Worm (Caenorhabditis elegans) whole organism, late embryonic: ENCODE data around the gene srbc-3.

ENCODE experiments used
- F13H6.1 ChIP-seq: sonication (generic microtip); optimal IDR thresholded peaks from 2 replicates; lab custom pipeline; 2016; ENCODE audit warnings: missing genetic modification characterization, missing compliant biosample characterization
- K02D7.2 ChIP-seq: sonication (generic microtip); optimal IDR thresholded peaks from 2 replicates; lab custom pipeline; 2017; ENCODE audit warnings: mild to moderate bottlenecking, missing genetic modification characterization, missing compliant biosample characterization
- K09A11.1 ChIP-seq: sonication (generic microtip); optimal IDR thresholded peaks from 2 replicates; lab custom pipeline; 2017; ENCODE audit warnings: antibody characterized with exemption, mild to moderate bottlenecking, missing genetic modification characterization, missing compliant biosample characterization; ENCODE audit not compliant: insufficient read depth
- T23F11.4 ChIP-seq: fragments of 200-800 bp; sonication (Bioruptor generic); optimal IDR thresholded peaks from 2 replicates; lab custom pipeline; 2018; ENCODE audit warnings: mild to moderate bottlenecking, missing genetic modification characterization, missing compliant biosample characterization
- ceh-19 ChIP-seq: fragments of 200-800 bp; sonication (Bioruptor generic); optimal IDR thresholded peaks from 2 replicates; lab custom pipeline; 2018; ENCODE audit warnings: mild to moderate bottlenecking, missing genetic modification characterization, missing compliant biosample characterization
- ceh-2 ChIP-seq: sonication (generic microtip); optimal IDR thresholded peaks from 2 replicates; lab custom pipeline; 2016; ENCODE audit warnings: missing genotype, missing genetic modification characterization, missing compliant biosample characterization
- ceh-24 ChIP-seq: sonication (generic microtip); optimal IDR thresholded peaks from 2 replicates; lab custom pipeline; 2016; ENCODE audit warnings: mild to moderate bottlenecking, missing genetic modification characterization, missing compliant biosample characterization
- ceh-31 ChIP-seq: sonication (generic microtip); optimal IDR thresholded peaks from 2 replicates; lab custom pipeline; 2016; ENCODE audit warnings: missing genetic modification characterization, missing compliant biosample characterization
- ceh-34 ChIP-seq: sonication (generic microtip); optimal IDR thresholded peaks from 2 replicates; lab custom pipeline; 2016; ENCODE audit warnings: mild to moderate bottlenecking, missing genetic modification characterization, missing compliant biosample characterization
- ceh-45 ChIP-seq: fragments of 200-800 bp; sonication (Bioruptor generic); IDR thresholded peaks from 2 replicates; pipeline ENCODE4 v1.3.6; 2022; ENCODE audit warnings: missing genetic modification reagents, missing genetic modification characterization, missing compliant biosample characterization
- ceh-48 ChIP-seq: sonication (generic microtip); optimal IDR thresholded peaks from 2 replicates; lab custom pipeline; 2016; ENCODE audit warnings: missing genetic modification characterization, inconsistent platforms, missing compliant biosample characterization
- ceh-6 ChIP-seq: fragments of 200-800 bp; sonication (Bioruptor generic); optimal IDR thresholded peaks from 2 replicates; lab custom pipeline; 2018; ENCODE audit warnings: mild to moderate bottlenecking, missing genetic modification characterization, missing compliant biosample characterization
- dmd-4 ChIP-seq: sonication (generic microtip); optimal IDR thresholded peaks from 2 replicates; lab custom pipeline; 2016; ENCODE audit warnings: borderline replicate concordance, missing genetic modification characterization, missing compliant biosample characterization
- elt-4 ChIP-seq: sonication (generic microtip); optimal IDR thresholded peaks from 2 replicates; lab custom pipeline; 2016; ENCODE audit warnings: missing genetic modification characterization, missing compliant biosample characterization
- fkh-6 ChIP-seq: sonication (generic microtip); optimal IDR thresholded peaks from 2 replicates; lab custom pipeline; 2016; ENCODE audit warnings: missing genetic modification characterization, missing compliant biosample characterization
- gmeb-2 ChIP-seq: sonication (generic microtip); optimal IDR thresholded peaks from 2 replicates; lab custom pipeline; 2016; ENCODE audit warnings: missing genetic modification characterization, inconsistent platforms, missing compliant biosample characterization
- hlh-13 ChIP-seq: fragments of 200-800 bp; sonication (Bioruptor generic); optimal IDR thresholded peaks from 2 replicates; lab custom pipeline; 2018; ENCODE audit warnings: mild to moderate bottlenecking, missing genetic modification characterization, missing compliant biosample characterization
- hlh-30 ChIP-seq: sonication (generic microtip); optimal IDR thresholded peaks from 2 replicates; lab custom pipeline; 2017; ENCODE audit warnings: antibody characterized with exemption, missing genetic modification characterization, missing compliant biosample characterization; ENCODE audit not compliant: insufficient read depth
- madf-2 ChIP-seq: sonication (generic microtip); optimal IDR thresholded peaks from 2 replicates; lab custom pipeline; 2017; ENCODE audit warnings: missing genetic modification characterization, missing compliant biosample characterization
- nhr-232 ChIP-seq: sonication (generic microtip); optimal IDR thresholded peaks from 2 replicates; lab custom pipeline; 2016; ENCODE audit warnings: missing genetic modification characterization, missing compliant biosample characterization
- npax-4 ChIP-seq: sonication (generic microtip); optimal IDR thresholded peaks from 2 replicates; lab custom pipeline; 2016; ENCODE audit warnings: missing genetic modification characterization, missing compliant biosample characterization
- pax-1 ChIP-seq: fragments of 150-350 bp; optimal IDR thresholded peaks from 2 replicates; lab custom pipeline; 2014; ENCODE audit warnings: missing biosample characterization, missing genetic modification characterization
- pha-2 ChIP-seq: sonication (generic microtip); optimal IDR thresholded peaks from 2 replicates; lab custom pipeline; 2017; ENCODE audit warnings: mild to moderate bottlenecking, missing genetic modification characterization, missing compliant biosample characterization
- pha-4 ChIP-seq: fragments of 150-350 bp; optimal IDR thresholded peaks from 2 replicates; lab custom pipeline; 2018; ENCODE audit warnings: missing biosample characterization, missing genetic modification reagents, missing genetic modification characterization
- pqm-1 ChIP-seq: sonication (generic microtip); optimal IDR thresholded peaks from 2 replicates; lab custom pipeline; 2016; ENCODE audit warnings: missing genetic modification characterization, missing compliant biosample characterization
- pros-1 ChIP-seq: fragments of 150-350 bp; optimal IDR thresholded peaks from 2 replicates; lab custom pipeline; 2014; ENCODE audit warnings: missing biosample characterization, missing genetic modification reagents, missing genetic modification characterization
- ref-2 ChIP-seq: sonication (generic microtip); optimal IDR thresholded peaks from 2 replicates; lab custom pipeline; 2016; ENCODE audit warnings: missing genetic modification characterization, missing compliant biosample characterization
- rnt-1 ChIP-seq: sonication (generic microtip); optimal IDR thresholded peaks from 2 replicates; lab custom pipeline; 2016; ENCODE audit warnings: missing genetic modification characterization, missing compliant biosample characterization
- tbx-7 ChIP-seq: sonication (generic microtip); optimal IDR thresholded peaks from 2 replicates; lab custom pipeline; 2016; ENCODE audit warnings: missing genotype, missing genetic modification characterization, missing compliant biosample characterization
- unc-3 ChIP-seq, 2 experiments: fragments of 200-800 bp in 1 of 2; sonication (Bioruptor generic) in 1 of 2; sonication (generic microtip) in 1 of 2; conservative IDR thresholded peaks in 1 of 2; optimal IDR thresholded peaks in 1 of 2; 2 replicates each; pipeline versions ENCODE4 v1.3.6 to Lab custom; 2016 to 2022; ENCODE audit warnings: missing compliant biosample characterization in 2 of 2, missing genetic modification characterization in 2 of 2, missing genetic modification reagents in 1 of 2
- unc-42 ChIP-seq: sonication (generic microtip); optimal IDR thresholded peaks from 2 replicates; lab custom pipeline; 2016; ENCODE audit warnings: missing genotype, missing genetic modification characterization, missing compliant biosample characterization
- zip-5 ChIP-seq: sonication (generic microtip); optimal IDR thresholded peaks from 2 replicates; lab custom pipeline; 2016; ENCODE audit warnings: missing genetic modification characterization, missing compliant biosample characterization
- ztf-16 ChIP-seq: sonication (generic microtip); optimal IDR thresholded peaks from 2 replicates; lab custom pipeline; 2017; ENCODE audit warnings: missing genetic modification characterization, missing compliant biosample characterization

The srbc-3 gene

ce11 chrV:3282957-3283356 lies 25.3 kb upstream of the srbc-3 start, which contains the start of gene str-64:
TSS of gene str-64 (plus strand) at chrV:3283257.
- no peak for TF ChIP-seq elt-4
- TF ChIP-seq ceh-6 (GFP tag; lab: Kevin White, UChicago), result no peak
- TF ChIP-seq pros-1, result no peak
- no peak for TF ChIP-seq fkh-6
- TF ChIP-seq hlh-30 (tag; lab: Kevin White, UChicago), result no peak
- no peak for TF ChIP-seq npax-4 (tag; lab: Kevin White, UChicago)
- TF ChIP-seq tbx-7 (tag; lab: Kevin White, UChicago), result no peak
- no peak for TF ChIP-seq pqm-1 (tag; lab: Kevin White, UChicago)
- TF ChIP-seq ceh-2, result no peak
- TF ChIP-seq, all 69 proteins: peak for 0

ce11 chrV:3284629-3285028 lies 23.6 kb upstream of the srbc-3 start, which contains the start of gene F35F10.5:
TSS of gene F35F10.5 (plus strand) at chrV:3284929.
- TF ChIP-seq dmd-4 (tag; lab: Kevin White, UChicago) (no peak), pros-1 (no peak), ceh-45 (GFP tag; lab: Robert Waterston, UW) (no peak), fkh-6 (no peak)

ce11 chrV:3287330-3287729 lies 20.9 kb upstream of the srbc-3 start, which contains the start of gene F35F10.7:
TSS of gene F35F10.7 (minus strand) at chrV:3287430.
- TF ChIP-seq tbx-7 (tag; lab: Kevin White, UChicago) (no peak), zip-5 (tag; lab: Kevin White, UChicago) (no peak), npax-4 (tag; lab: Kevin White, UChicago) (no peak)
- TF ChIP-seq, all 69 proteins: peak for 0

ce11 chrV:3288134-3288533 lies 20.1 kb upstream of the srbc-3 start:
- TF ChIP-seq pros-1, result no peak
- TF ChIP-seq nhr-232 (tag; lab: Kevin White, UChicago), result no peak
- no peak for TF ChIP-seq ceh-31
- TF ChIP-seq ztf-16 (tag; lab: Kevin White, UChicago), result no peak
- TF ChIP-seq pha-2, result no peak
- no peak for TF ChIP-seq unc-3 (GFP tag; conservative IDR thresholded peaks at IDR 0.05; lab: Robert Waterston, UW)
- TF ChIP-seq unc-3 (tag; optimal IDR thresholded peaks at IDR 0.05; lab: Kevin White, UChicago), result no peak
- no peak for TF ChIP-seq F13H6.1 (tag; lab: Kevin White, UChicago)
- TF ChIP-seq rnt-1 (tag; lab: Kevin White, UChicago), result no peak

ce11 chrV:3289267-3289666 lies 19.0 kb upstream of the srbc-3 start, which contains the start of gene F35F10.6:
TSS of gene F35F10.6 (minus strand) at chrV:3289367.
- TF ChIP-seq madf-2 (tag; lab: Kevin White, UChicago) (no peak), gmeb-2 (no peak), ceh-24 (tag; lab: Kevin White, UChicago) (no peak), ceh-19 (no peak), ceh-34 (tag; lab: Kevin White, UChicago) (no peak), dmd-4 (tag; lab: Kevin White, UChicago) (no peak), ref-2 (no peak), hlh-13 (GFP tag; lab: Kevin White, UChicago) (no peak), K02D7.2 (no peak), ceh-48 (tag; lab: Kevin White, UChicago) (no peak), ceh-31 (no peak), pha-4 (tag; lab: Kevin White, UChicago) (no peak), pax-1 (no peak), F13H6.1 (tag; lab: Kevin White, UChicago) (no peak), unc-42 (tag; lab: Kevin White, UChicago) (no peak), K09A11.1 (tag; lab: Kevin White, UChicago) (no peak), T23F11.4 (GFP tag; lab: Kevin White, UChicago) (no peak)
- TF ChIP-seq, all 69 proteins: peak for 0
